Fruit fly (Drosophila melanogaster): ENCODE data around the gene CG12115.
A peak's percentile ranks its signal among the peaks of the same experiment; 100 is the strongest.

CG12115 gene

DNA sequence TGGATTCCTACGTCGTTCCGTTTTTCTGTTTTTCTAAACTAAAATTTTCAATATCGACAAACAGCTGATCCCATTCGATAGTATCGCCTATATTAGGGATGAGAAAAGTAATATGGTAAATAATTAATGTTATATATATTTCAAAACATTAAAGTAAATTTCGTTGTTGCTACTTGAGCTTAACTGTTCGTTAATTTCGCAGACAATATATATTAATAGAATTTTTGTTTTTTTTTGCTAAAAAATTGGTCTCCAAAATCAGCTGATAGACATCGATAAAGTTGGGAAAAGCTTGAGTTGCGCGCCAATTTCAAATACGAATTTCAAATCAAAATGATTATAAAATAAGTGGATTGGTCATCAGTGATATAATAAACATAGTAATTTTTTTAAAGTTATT is 6.0 kb upstream of the CG12115 start, which contains the start of gene CG12118 (continued):
- TF ChIP-seq CG6163 (GFP tag; IDR thresholded peaks at IDR 0.05) (no peak; the same call in 1 of the 3 replicates), esn (GFP tag; optimal IDR thresholded peaks at IDR 0.05) (peak; percentile 84), Eip93F (GFP tag; optimal IDR thresholded peaks at IDR 0.05) (peak; percentile 45), CG6854 (GFP tag; optimal IDR thresholded peaks at IDR 0.05) (no peak), Sox14 (GFP tag; optimal IDR thresholded peaks at IDR 0.05) (peak; percentile 41), CG11762 (GFP tag; optimal IDR thresholded peaks at IDR 0.05; ENCODE audit: insufficient read depth) (peak; percentile 5), salr (GFP tag; optimal IDR thresholded peaks at IDR 0.05) (peak in 1 of 2 experiments; percentile 31), Lpt (GFP tag; optimal IDR thresholded peaks at IDR 0.05) (peak; percentile 66), CG3032 (tag; optimal IDR thresholded peaks at IDR 0.05) (peak; percentile 61), CG15336 (GFP tag; IDR thresholded peaks at IDR 0.05) (peak; percentile 72)

DNA sequence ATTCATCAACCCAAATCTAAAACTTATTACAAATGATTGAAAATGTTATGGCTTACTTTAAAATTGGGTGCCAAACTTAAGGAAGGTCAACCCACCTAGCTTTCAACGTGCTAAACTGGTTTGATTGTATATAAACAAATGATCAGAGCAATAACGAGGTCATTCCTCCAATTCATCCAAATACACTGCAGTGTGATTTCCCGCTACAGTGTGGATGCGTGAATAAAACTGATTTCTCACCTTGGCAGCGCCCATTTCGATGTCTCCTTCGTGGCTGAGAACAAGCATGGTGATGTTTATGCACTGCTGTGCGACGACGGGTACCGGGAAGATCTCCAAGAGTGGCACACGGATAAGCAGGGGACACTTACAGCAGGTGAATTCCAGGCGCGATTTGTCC is 4.9 kb upstream of the CG12115 start:
- no peak for TF ChIP-seq CG1621 (tag; optimal IDR thresholded peaks at IDR 0.05)
- no peak for TF ChIP-seq Eip78C (GFP tag)
- no peak for TF ChIP-seq Sox14 (GFP tag; optimal IDR thresholded peaks at IDR 0.05)
- TF ChIP-seq esn (GFP tag; optimal IDR thresholded peaks at IDR 0.05) = no peak
- TF ChIP-seq eg (GFP tag; IDR thresholded peaks at IDR 0.05) = no peak
- no peak for TF ChIP-seq CG6854 (GFP tag; optimal IDR thresholded peaks at IDR 0.05)
- TF ChIP-seq CG4318 (GFP tag; optimal IDR thresholded peaks at IDR 0.05) = no peak
- no peak for TF ChIP-seq Smox (GFP tag; optimal IDR thresholded peaks at IDR 0.05)
- TF ChIP-seq pdm3 (GFP tag; optimal IDR thresholded peaks at IDR 0.05) = no peak
- no peak for TF ChIP-seq cyc (GFP tag; optimal IDR thresholded peaks at IDR 0.05)
- no peak for TF ChIP-seq CG31627 (GFP tag; optimal IDR thresholded peaks at IDR 0.05)

DNA sequence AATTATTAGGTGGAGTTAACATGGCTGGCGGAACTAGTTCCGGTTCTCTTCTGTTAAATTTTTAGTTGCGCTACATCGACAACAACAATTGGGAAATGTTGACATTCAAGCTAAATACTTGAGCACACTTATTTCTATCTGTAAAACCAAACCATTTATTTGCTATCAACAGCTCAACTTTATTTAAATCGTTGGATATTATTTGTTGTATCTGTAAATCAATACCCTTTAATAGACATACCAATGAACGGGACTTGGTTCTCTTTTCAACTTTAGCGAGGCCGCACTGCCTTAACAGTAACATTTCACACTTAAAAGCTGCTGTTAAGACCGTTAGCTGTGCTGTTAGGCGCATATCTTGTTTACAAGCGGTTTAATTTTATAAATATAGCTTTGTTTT is 3.2 kb upstream of the CG12115 start, which contains the start of gene CG12106:
TSS of gene CG12106 (plus strand) at position 295 of the 400 bp plus-strand sequence.
- TF ChIP-seq CG10631 (GFP tag; optimal IDR thresholded peaks at IDR 0.05) = peak; percentile 17
- TF ChIP-seq acj6 (GFP tag; optimal IDR thresholded peaks at IDR 0.05) = peak; percentile 47
- peak; percentile 60 for TF ChIP-seq Hr4 (GFP tag; optimal IDR thresholded peaks at IDR 0.05)
- TF ChIP-seq CG16779 (tag; optimal IDR thresholded peaks at IDR 0.05) = no peak
- TF ChIP-seq Eip75B (GFP tag; optimal IDR thresholded peaks at IDR 0.05) = peak; percentile 42
- no peak for TF ChIP-seq CG7368 (GFP tag; optimal IDR thresholded peaks at IDR 0.05)
- peak; percentile 46 for TF ChIP-seq achi (GFP tag; optimal IDR thresholded peaks at IDR 0.05)
- no peak for TF ChIP-seq Smox (GFP tag; optimal IDR thresholded peaks at IDR 0.05)
- TF ChIP-seq dac (GFP tag; optimal IDR thresholded peaks at IDR 0.05) = no peak
- peak; percentile 31 for TF ChIP-seq CG1621 (tag; optimal IDR thresholded peaks at IDR 0.05)
- no peak for TF ChIP-seq dsx (GFP tag; optimal IDR thresholded peaks at IDR 0.05; ENCODE audit: poor library complexity, severe bottlenecking)
- TF ChIP-seq eg (GFP tag; IDR thresholded peaks at IDR 0.05) = no peak
- TF ChIP-seq CG9139 (GFP tag; optimal IDR thresholded peaks at IDR 0.05) = no peak
- no peak for TF ChIP-seq Hr38 (GFP tag; optimal IDR thresholded peaks at IDR 0.05)
- TF ChIP-seq CG8632 (GFP tag; optimal IDR thresholded peaks at IDR 0.05) = no peak
- TF ChIP-seq CG15336 (GFP tag; IDR thresholded peaks at IDR 0.05) = peak; percentile 52
- peak; percentile 21 for TF ChIP-seq CG11762 (GFP tag; optimal IDR thresholded peaks at IDR 0.05; ENCODE audit: insufficient read depth)
- TF ChIP-seq cyc (GFP tag; optimal IDR thresholded peaks at IDR 0.05) = peak; percentile 65
- TF ChIP-seq Sox15 (GFP tag; optimal IDR thresholded peaks at IDR 0.05) = no peak
- TF ChIP-seq CG3032 (tag; optimal IDR thresholded peaks at IDR 0.05) = peak; percentile 56
- TF ChIP-seq Blimp-1 (GFP tag; optimal IDR thresholded peaks at IDR 0.05) = no peak
- TF ChIP-seq CG6792 (GFP tag; optimal IDR thresholded peaks at IDR 0.05) = peak; percentile 38
- no peak for TF ChIP-seq net (GFP tag; optimal IDR thresholded peaks at IDR 0.05)
- peak; percentile 53 for TF ChIP-seq CG10669 (GFP tag; optimal IDR thresholded peaks at IDR 0.05)
- peak; percentile 63 for TF ChIP-seq lz (GFP tag; optimal IDR thresholded peaks at IDR 0.05)
- no peak for TF ChIP-seq svp (GFP tag)
- TF ChIP-seq CG31627 (GFP tag; optimal IDR thresholded peaks at IDR 0.05) = peak; percentile 65
- TF ChIP-seq Ets21C (GFP tag; optimal IDR thresholded peaks at IDR 0.05) = peak; percentile 47
- no peak for TF ChIP-seq CG8119 (GFP tag; IDR thresholded peaks at IDR 0.05)
- no peak for TF ChIP-seq ss (GFP tag; optimal IDR thresholded peaks at IDR 0.05)
- TF ChIP-seq fkh (GFP tag; optimal IDR thresholded peaks at IDR 0.05) = peak; percentile 72
- TF ChIP-seq CG11294 (GFP tag; IDR thresholded peaks at IDR 0.05) = 0 out of 2 replicates have a peak, but pooled peaks have one; percentile 40
- TF ChIP-seq Ets96B (tag; optimal IDR thresholded peaks at IDR 0.05) = no peak
- TF ChIP-seq Eip78C (GFP tag) = peak; percentile 87
- TF ChIP-seq fd85E (GFP tag; optimal IDR thresholded peaks at IDR 0.05) = no peak
- TF ChIP-seq Sox14 (GFP tag; optimal IDR thresholded peaks at IDR 0.05) = peak; percentile 45
- TF ChIP-seq salr (GFP tag; optimal IDR thresholded peaks at IDR 0.05) = no peak
- peak; percentile 37 for TF ChIP-seq CG4318 (GFP tag; optimal IDR thresholded peaks at IDR 0.05)
- no peak for TF ChIP-seq fd59A (GFP tag; optimal IDR thresholded peaks at IDR 0.05)
- TF ChIP-seq spab (GFP tag; optimal IDR thresholded peaks at IDR 0.05) = no peak

All from whole organism, prepupa.